Worm (Caenorhabditis elegans): ENCODE results near the gene kqt-3.

The kqt-3 gene

ce11 chrII:13670707-13671295, 25.3 kb upstream of the kqt-3 start:
- TF ChIP-seq sea-1 (GFP tag; conservative IDR thresholded peaks at IDR 0.05) (no peak), flt-1 (GFP tag; IDR thresholded peaks at IDR 0.05) (no peak)

DNA sequence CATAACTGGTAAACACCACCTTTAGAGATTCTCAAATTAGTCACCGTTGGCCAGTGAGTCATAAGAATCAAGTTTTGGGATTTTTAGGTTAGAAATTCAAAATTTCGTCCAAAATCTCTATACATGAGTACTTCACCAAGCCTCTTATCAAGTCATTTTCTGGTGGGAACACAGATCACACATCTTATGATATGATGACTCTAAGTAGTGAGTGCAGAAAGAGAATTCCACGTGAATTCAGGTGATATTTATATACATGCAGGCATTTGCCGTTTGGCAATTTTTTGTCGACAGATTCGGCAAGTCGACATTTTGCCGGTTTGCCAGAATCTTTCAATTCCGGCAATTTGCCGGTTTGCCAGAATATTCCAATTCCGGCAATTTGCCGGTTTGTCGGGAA, 24.0 kb upstream of the kqt-3 start:
- TF ChIP-seq hmbx-1 (tag; optimal IDR thresholded peaks at IDR 0.05), result no peak
- no peak for TF ChIP-seq sea-1 (GFP tag; conservative IDR thresholded peaks at IDR 0.05)
- no peak for TF ChIP-seq scrt-1 (GFP tag; IDR thresholded peaks at IDR 0.05)
- no peak for TF ChIP-seq tbx-37 (GFP tag; conservative IDR thresholded peaks at IDR 0.05)
- no peak for TF ChIP-seq ceh-36 (tag; optimal IDR thresholded peaks at IDR 0.05)

DNA sequence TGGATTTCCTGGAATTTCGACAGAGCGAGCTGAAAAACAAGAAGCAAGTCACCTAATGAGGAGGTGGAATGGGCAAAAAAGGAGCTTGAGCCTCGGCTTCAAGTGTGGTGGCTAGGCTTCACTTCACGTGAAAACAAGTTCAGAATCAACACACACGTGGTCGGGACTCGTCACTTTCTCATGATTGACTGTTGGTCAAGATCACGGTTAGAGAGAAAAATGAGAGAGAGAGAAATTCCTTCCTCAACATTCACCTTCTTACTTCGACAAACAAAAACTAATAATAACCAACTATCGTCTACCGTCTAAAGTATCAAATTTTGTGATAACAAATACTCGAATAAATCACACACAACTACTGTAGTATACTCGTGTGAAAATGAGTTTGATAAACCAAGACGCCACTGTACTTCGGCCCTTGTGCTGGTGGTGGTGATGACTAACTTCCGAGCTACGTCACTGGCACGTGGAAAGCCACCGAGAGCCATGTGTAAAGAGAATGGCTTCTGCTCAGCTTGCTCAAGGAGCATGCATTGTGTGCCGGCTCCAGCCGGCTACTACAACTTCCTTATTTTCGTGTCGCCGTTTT, 22.4 kb upstream of the kqt-3 start:
- TF ChIP-seq ets-7 (tag; optimal IDR thresholded peaks at IDR 0.05), result no peak
- TF ChIP-seq hmbx-1 (tag; optimal IDR thresholded peaks at IDR 0.05), result no peak
- TF ChIP-seq ceh-36 (tag; optimal IDR thresholded peaks at IDR 0.05), result no peak
- no peak for TF ChIP-seq flt-1 (GFP tag; IDR thresholded peaks at IDR 0.05)
- TF ChIP-seq ceh-13 (GFP tag; optimal IDR thresholded peaks at IDR 0.05), result no peak
- no peak for TF ChIP-seq tbx-11 (GFP tag; IDR thresholded peaks at IDR 0.05)
- no peak for TF ChIP-seq tbx-37 (GFP tag; conservative IDR thresholded peaks at IDR 0.05)
- no peak for TF ChIP-seq sea-1 (GFP tag; conservative IDR thresholded peaks at IDR 0.05)
- TF ChIP-seq pes-1 (GFP tag; IDR thresholded peaks at IDR 0.05), result no peak
- no peak for TF ChIP-seq ama-1 (optimal IDR thresholded peaks at IDR 0.05)
- TF ChIP-seq F13C5.2 (tag; optimal IDR thresholded peaks at IDR 0.05), result no peak
- TF ChIP-seq hmg-4 (GFP tag; optimal IDR thresholded peaks at IDR 0.05), result no peak

ce11 chrII:13675212-13675611, 20.9 kb upstream of the kqt-3 start:
- no peak for TF ChIP-seq hmbx-1 (tag; optimal IDR thresholded peaks at IDR 0.05)
- no peak for TF ChIP-seq hmg-4 (GFP tag; optimal IDR thresholded peaks at IDR 0.05)
- no peak for TF ChIP-seq pes-1 (GFP tag; IDR thresholded peaks at IDR 0.05)
- no peak for TF ChIP-seq sea-1 (GFP tag; conservative IDR thresholded peaks at IDR 0.05)
- TF ChIP-seq tbx-11 (GFP tag; IDR thresholded peaks at IDR 0.05), result no peak
- no peak for TF ChIP-seq flt-1 (GFP tag; IDR thresholded peaks at IDR 0.05)
- TF ChIP-seq ets-7 (tag; optimal IDR thresholded peaks at IDR 0.05), result no peak
- no peak for TF ChIP-seq aly-1 (tag; optimal IDR thresholded peaks at IDR 0.05)
- TF ChIP-seq B0310.2 (tag; optimal IDR thresholded peaks at IDR 0.05), result no peak
- no peak for TF ChIP-seq F13C5.2 (tag; optimal IDR thresholded peaks at IDR 0.05)
- TF ChIP-seq ama-1 (optimal IDR thresholded peaks at IDR 0.05), result no peak
- TF ChIP-seq hnd-1 (tag; optimal IDR thresholded peaks at IDR 0.05), result no peak

ce11 chrII:13677927-13678326, 18.2 kb upstream of the kqt-3 start:
- TF ChIP-seq aly-1 (tag; optimal IDR thresholded peaks at IDR 0.05) (no peak), hnd-1 (tag; optimal IDR thresholded peaks at IDR 0.05) (no peak), B0310.2 (tag; optimal IDR thresholded peaks at IDR 0.05) (no peak), tbx-37 (GFP tag; conservative IDR thresholded peaks at IDR 0.05) (no peak), tra-4 (tag; optimal IDR thresholded peaks at IDR 0.05) (no peak)

ce11 chrII:13678555-13679119, 17.4 kb upstream of the kqt-3 start:
- TF ChIP-seq ceh-13 (GFP tag; optimal IDR thresholded peaks at IDR 0.05) (no peak), pes-1 (GFP tag; IDR thresholded peaks at IDR 0.05) (no peak), hmbx-1 (tag; optimal IDR thresholded peaks at IDR 0.05) (no peak), F13C5.2 (tag; optimal IDR thresholded peaks at IDR 0.05) (no peak), ets-7 (tag; optimal IDR thresholded peaks at IDR 0.05) (no peak), tra-4 (tag; optimal IDR thresholded peaks at IDR 0.05) (no peak)

DNA sequence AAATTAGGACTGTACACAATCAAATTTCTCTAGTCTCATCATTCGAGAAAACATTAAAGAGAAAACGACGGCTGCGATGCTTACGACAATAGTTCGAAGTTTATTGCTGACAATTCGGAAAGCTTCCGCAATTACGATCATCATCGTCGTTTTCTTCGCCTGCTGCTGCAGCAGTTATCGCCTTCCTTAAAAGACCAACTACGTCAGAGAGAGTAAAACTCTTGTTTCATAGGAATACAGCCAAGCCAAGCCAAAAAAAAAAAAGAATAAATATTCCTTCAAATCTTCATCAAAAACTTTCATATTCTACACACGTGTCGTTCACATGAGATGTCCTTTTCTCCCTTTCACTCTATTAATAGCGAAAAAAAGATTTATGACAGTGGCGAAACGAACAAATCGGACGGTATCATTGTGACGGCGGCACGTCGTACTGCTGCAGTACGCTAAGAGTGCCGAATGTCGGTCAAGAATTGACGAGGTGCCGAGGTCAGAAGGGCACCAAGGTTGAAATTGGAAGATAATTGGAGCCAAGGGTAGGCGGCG, 16.2 kb upstream of the kqt-3 start:
- TF ChIP-seq hmg-4 (GFP tag; optimal IDR thresholded peaks at IDR 0.05) (no peak), tbx-37 (GFP tag; conservative IDR thresholded peaks at IDR 0.05) (no peak), B0310.2 (tag; optimal IDR thresholded peaks at IDR 0.05) (no peak), F13C5.2 (tag; optimal IDR thresholded peaks at IDR 0.05) (no peak), flt-1 (GFP tag; IDR thresholded peaks at IDR 0.05) (no peak), tra-4 (tag; optimal IDR thresholded peaks at IDR 0.05) (no peak), ama-1 (optimal IDR thresholded peaks at IDR 0.05) (no peak), tbx-11 (GFP tag; IDR thresholded peaks at IDR 0.05) (no peak), ets-7 (tag; optimal IDR thresholded peaks at IDR 0.05) (no peak)

DNA sequence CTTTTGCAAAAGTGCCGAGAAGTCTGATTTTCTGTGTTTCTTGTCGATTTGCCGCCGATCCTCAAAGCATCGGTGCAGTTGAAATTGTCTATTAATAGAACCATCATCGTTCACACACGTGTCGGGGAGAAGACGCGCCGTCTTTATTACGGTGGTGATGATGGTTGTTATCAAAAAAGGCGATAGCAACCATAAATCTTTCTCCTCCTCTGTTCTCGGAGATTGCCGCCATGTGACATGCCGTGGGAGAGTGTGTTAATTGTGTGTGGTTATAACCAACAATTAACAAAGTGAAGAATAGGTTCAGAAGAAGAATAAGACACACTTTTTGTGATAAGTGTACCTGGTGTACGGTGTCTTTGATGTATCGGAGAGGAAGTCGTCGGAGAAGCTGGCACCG, 15.0 kb upstream of the kqt-3 start:
- TF ChIP-seq tbx-11 (GFP tag; IDR thresholded peaks at IDR 0.05) (no peak), tbx-37 (GFP tag; conservative IDR thresholded peaks at IDR 0.05) (no peak), B0310.2 (tag; optimal IDR thresholded peaks at IDR 0.05) (no peak), ceh-36 (tag; optimal IDR thresholded peaks at IDR 0.05) (no peak), F13C5.2 (tag; optimal IDR thresholded peaks at IDR 0.05) (no peak), pes-1 (GFP tag; IDR thresholded peaks at IDR 0.05) (no peak), hnd-1 (tag; optimal IDR thresholded peaks at IDR 0.05) (no peak), tra-4 (tag; optimal IDR thresholded peaks at IDR 0.05) (no peak), ceh-13 (GFP tag; optimal IDR thresholded peaks at IDR 0.05) (no peak), hmbx-1 (tag; optimal IDR thresholded peaks at IDR 0.05) (no peak), scrt-1 (GFP tag; IDR thresholded peaks at IDR 0.05) (no peak), flt-1 (GFP tag; IDR thresholded peaks at IDR 0.05) (no peak), ets-7 (tag; optimal IDR thresholded peaks at IDR 0.05) (no peak)

All from whole organism, early embryonic.